Worm (Caenorhabditis elegans) whole organism, mixed stage, embryonic: ENCODE measurements around the gene gtap-1.

Experiments used
- M03D4.4 ChIP-seq: sonication (generic microtip); optimal IDR thresholded peaks from 2 replicates; lab custom pipeline; 2017; ENCODE audit warnings: mild to moderate bottlenecking, missing genetic modification characterization, missing compliant biosample characterization
- blmp-1 ChIP-seq: fragments of 150-350 bp; optimal IDR thresholded peaks from 2 replicates; lab custom pipeline; 2014; ENCODE audit warnings: missing biosample characterization, missing genetic modification characterization
- ceh-39 ChIP-seq: fragments of 150-350 bp; optimal IDR thresholded peaks from 2 replicates; lab custom pipeline; 2014; ENCODE audit warnings: missing biosample characterization, missing genetic modification characterization
- ceh-43 ChIP-seq: fragments of 200-800 bp; sonication (Bioruptor generic); optimal IDR thresholded peaks from 2 replicates; lab custom pipeline; 2018; ENCODE audit warnings: mild to moderate bottlenecking, missing genetic modification characterization, moderate library complexity, missing compliant biosample characterization
- ceh-83 ChIP-seq: fragments of 200-800 bp; sonication (Bioruptor generic); optimal IDR thresholded peaks from 2 replicates; lab custom pipeline; 2018; ENCODE audit warnings: mild to moderate bottlenecking, missing genetic modification characterization, missing compliant biosample characterization
- ces-1 ChIP-seq: fragments of 150-350 bp; optimal IDR thresholded peaks from 2 replicates; lab custom pipeline; 2014; ENCODE audit warnings: missing biosample characterization, missing genetic modification reagents, missing genetic modification characterization
- cnd-1 ChIP-seq: fragments of 200-800 bp; sonication (Bioruptor generic); optimal IDR thresholded peaks from 2 replicates; lab custom pipeline; 2018; ENCODE audit warnings: mild to moderate bottlenecking, missing genetic modification characterization, missing compliant biosample characterization
- drap-1 ChIP-seq: fragments of 200-800 bp; sonication (Bioruptor generic); optimal IDR thresholded peaks from 3 replicates; lab custom pipeline; 2018; ENCODE audit warnings: mild to moderate bottlenecking, missing genetic modification characterization, missing compliant biosample characterization
- elt-3 ChIP-seq: fragments of 150-350 bp; optimal IDR thresholded peaks from 2 replicates; lab custom pipeline; 2014; ENCODE audit warnings: missing biosample characterization, missing genetic modification characterization
- flh-1 ChIP-seq: fragments of 200-800 bp; sonication (Bioruptor generic); optimal IDR thresholded peaks from 2 replicates; lab custom pipeline; 2018; ENCODE audit warnings: mild to moderate bottlenecking, missing genetic modification characterization, moderate library complexity, missing compliant biosample characterization
- ham-2 ChIP-seq: fragments of 200-800 bp; sonication (Bioruptor generic); optimal IDR thresholded peaks from 2 replicates; lab custom pipeline; 2018; ENCODE audit warnings: mild to moderate bottlenecking, missing genetic modification characterization, missing compliant biosample characterization
- hlh-1 ChIP-seq: fragments of 150-350 bp; optimal IDR thresholded peaks from 2 replicates; lab custom pipeline; 2014; ENCODE audit warnings: missing biosample characterization, missing genetic modification reagents, missing genetic modification characterization
- lin-13 ChIP-seq: fragments of 150-350 bp; optimal IDR thresholded peaks from 2 replicates; lab custom pipeline; 2014; ENCODE audit warnings: missing biosample characterization, missing genetic modification characterization
- lin-32 ChIP-seq: fragments of 200-800 bp; sonication (Bioruptor generic); optimal IDR thresholded peaks from 2 replicates; lab custom pipeline; 2018; ENCODE audit warnings: mild to moderate bottlenecking, missing genetic modification characterization, missing compliant biosample characterization
- lsy-2 ChIP-seq: fragments of 150-350 bp; optimal IDR thresholded peaks from 2 replicates; lab custom pipeline; 2014; ENCODE audit warnings: missing biosample characterization, missing genetic modification characterization
- mab-5 ChIP-seq: fragments of 150-350 bp; optimal IDR thresholded peaks from 2 replicates; lab custom pipeline; 2014; ENCODE audit warnings: missing biosample characterization, missing genetic modification characterization
- mep-1 ChIP-seq: fragments of 150-350 bp; optimal IDR thresholded peaks from 2 replicates; lab custom pipeline; 2017; ENCODE audit warnings: missing biosample characterization, missing genetic modification reagents, missing genetic modification characterization, inconsistent platforms
- mls-2 ChIP-seq: sonication (generic microtip); optimal IDR thresholded peaks from 2 replicates; lab custom pipeline; 2016; ENCODE audit warnings: mild to moderate bottlenecking, missing genetic modification characterization, moderate library complexity, missing compliant biosample characterization
- nhr-237 ChIP-seq: fragments of 150-350 bp; optimal IDR thresholded peaks from 2 replicates; lab custom pipeline; 2014; ENCODE audit warnings: missing biosample characterization, missing genetic modification characterization
- pha-4 ChIP-seq: fragments of 150-350 bp; optimal IDR thresholded peaks from 2 replicates; lab custom pipeline; 2018; ENCODE audit warnings: missing biosample characterization, missing genetic modification reagents, missing genetic modification characterization
- sem-2 ChIP-seq: fragments of 200-800 bp; sonication (Bioruptor generic); optimal IDR thresholded peaks from 2 replicates; lab custom pipeline; 2018; ENCODE audit warnings: mild to moderate bottlenecking, missing genetic modification characterization, missing compliant biosample characterization
- snpc-4 ChIP-seq: fragments of 150-350 bp; optimal IDR thresholded peaks from 2 replicates; lab custom pipeline; 2014; ENCODE audit warnings: missing biosample characterization, missing genetic modification characterization
- tbx-8 ChIP-seq: fragments of 200-800 bp; sonication (Bioruptor generic); optimal IDR thresholded peaks from 2 replicates; lab custom pipeline; 2018; ENCODE audit warnings: mild to moderate bottlenecking, missing genetic modification characterization, moderate library complexity, missing compliant biosample characterization
- unc-120 ChIP-seq: sonication (generic microtip); optimal IDR thresholded peaks from 2 replicates; lab custom pipeline; 2017; ENCODE audit warnings: missing genetic modification characterization, missing compliant biosample characterization; ENCODE audit not compliant: poor library complexity, severe bottlenecking
- unc-39 ChIP-seq: fragments of 150-350 bp; optimal IDR thresholded peaks from 2 replicates; lab custom pipeline; 2014; ENCODE audit warnings: missing biosample characterization, missing genetic modification characterization
- unc-62 ChIP-seq: fragments of 150-350 bp; optimal IDR thresholded peaks from 2 replicates; lab custom pipeline; 2014; ENCODE audit warnings: missing biosample characterization, missing genetic modification reagents, missing genetic modification characterization
- zip-8 ChIP-seq: fragments of 150-350 bp; optimal IDR thresholded peaks from 2 replicates; lab custom pipeline; 2014; ENCODE audit warnings: missing biosample characterization, missing genetic modification characterization
- ztf-11 ChIP-seq: fragments of 150-350 bp; optimal IDR thresholded peaks from 2 replicates; lab custom pipeline; 2014; ENCODE audit warnings: missing biosample characterization, missing genetic modification characterization

The gtap-1 gene

ce11 chrII:5828486-5828885 lies 4.5 kb downstream of the gtap-1 start, which contains the start of gene ZK1248.11:
Gene ZK1248.11, minus strand, starts transcription at chrII:5828586.
- TF ChIP-seq cnd-1 (no peak), zip-8 (tag; lab: Kevin White, UChicago) (no peak), ceh-83 (GFP tag; lab: Kevin White, UChicago) (no peak), unc-62 (no peak), ztf-11 (tag; lab: Kevin White, UChicago) (no peak), pha-4 (tag; lab: Kevin White, UChicago) (no peak), unc-39 (tag; lab: Kevin White, UChicago) (no peak), mls-2 (tag; lab: Kevin White, UChicago) (no peak), sem-2 (GFP tag; lab: Kevin White, UChicago) (no peak)

DNA sequence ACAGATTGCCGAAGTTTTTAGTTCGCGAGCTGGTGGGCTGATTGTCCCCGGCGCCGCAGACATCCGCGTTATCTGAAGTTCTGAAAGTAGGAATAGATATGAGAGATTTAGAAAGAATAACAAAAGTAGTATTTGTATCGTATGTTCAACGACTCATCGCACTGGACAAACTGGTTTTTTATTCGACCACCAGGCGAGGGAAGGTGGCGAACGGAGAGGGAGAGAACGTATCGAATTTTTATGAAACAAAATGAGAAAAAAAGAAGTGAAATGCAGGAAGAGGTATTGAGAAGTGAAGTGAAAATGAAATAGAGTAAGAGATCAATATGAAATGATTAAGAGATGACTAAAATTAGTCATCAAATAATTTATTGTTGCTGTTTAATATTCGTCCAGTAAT lies 5.7 kb downstream of the gtap-1 start, which contains the start of gene tbc-2:
TSS of gene tbc-2 (minus strand) at position 80 of the 400 bp plus-strand sequence.
- TF ChIP-seq mls-2 (tag; lab: Kevin White, UChicago) (no peak), unc-120 (no peak), flh-1 (GFP tag; lab: Kevin White, UChicago) (no peak), sem-2 (GFP tag; lab: Kevin White, UChicago) (no peak), ztf-11 (tag; lab: Kevin White, UChicago) (no peak), mep-1 (tag; lab: Kevin White, UChicago) (no peak), ceh-39 (tag; lab: Kevin White, UChicago) (no peak), pha-4 (tag; lab: Kevin White, UChicago) (no peak), lin-13 (tag; lab: Kevin White, UChicago) (no peak), ham-2 (GFP tag; lab: Kevin White, UChicago) (no peak), ceh-43 (no peak), unc-39 (tag; lab: Kevin White, UChicago) (no peak), nhr-237 (no peak)

- TF ChIP-seq ces-1 (GFP tag; lab: Kevin White, UChicago): peak; percentile 8
- no peak for TF ChIP-seq cnd-1
- peak; percentile 5 for TF ChIP-seq unc-62
These were observed 12.7 kb downstream of the gtap-1 start, which contains the start of gene ehs-1 for ce11 chrII:5820282-5820762. Gene ehs-1, plus strand, starts transcription at chrII:5820712.

ce11 chrII:5819655-5820054 lies 13.4 kb downstream of the gtap-1 start:
- no peak for TF ChIP-seq flh-1 (GFP tag; lab: Kevin White, UChicago)
- no peak for TF ChIP-seq lin-13 (tag; lab: Kevin White, UChicago)
- no peak for TF ChIP-seq hlh-1 (tag; lab: Kevin White, UChicago)
- TF ChIP-seq blmp-1 (tag; lab: Kevin White, UChicago): no peak
- TF ChIP-seq nhr-237: no peak
- no peak for TF ChIP-seq pha-4 (tag; lab: Kevin White, UChicago)
- TF ChIP-seq unc-120: no peak
- no peak for TF ChIP-seq ztf-11 (tag; lab: Kevin White, UChicago)
- no peak for TF ChIP-seq sem-2 (GFP tag; lab: Kevin White, UChicago)
- TF ChIP-seq unc-39 (tag; lab: Kevin White, UChicago): no peak
- TF ChIP-seq ceh-43: no peak
- TF ChIP-seq unc-62: no peak
- TF ChIP-seq mab-5 (tag; lab: Kevin White, UChicago): no peak
- TF ChIP-seq tbx-8 (GFP tag; lab: Kevin White, UChicago): no peak
- TF ChIP-seq, all 35 proteins: peak for 0

DNA sequence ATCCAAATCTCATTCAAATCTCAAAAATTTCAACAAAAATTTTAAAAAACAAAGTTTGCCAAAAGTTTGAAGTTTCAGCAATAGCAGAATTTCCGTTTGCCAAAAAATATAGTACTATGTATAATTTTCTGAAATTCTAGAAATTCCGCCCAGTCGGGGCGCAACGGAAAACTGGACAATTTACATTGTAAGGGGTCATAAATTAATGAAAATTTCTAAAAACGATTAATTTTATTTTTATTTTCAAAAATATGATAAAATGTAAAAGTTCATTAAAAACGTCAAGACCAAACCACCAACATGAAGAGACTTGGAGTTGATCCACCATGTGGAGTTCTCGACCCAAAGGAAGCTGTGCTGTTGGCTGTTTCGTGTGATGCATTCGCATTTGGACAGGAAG lies 14.7 kb downstream of the gtap-1 start, which contains the start of gene ZK1248.4:
TSS of gene ZK1248.4 (plus strand) at position 301 of the 400 bp plus-strand sequence.
- TF ChIP-seq snpc-4 (tag; lab: Kevin White, UChicago) (no peak), ceh-39 (tag; lab: Kevin White, UChicago) (no peak), lin-13 (tag; lab: Kevin White, UChicago) (no peak), lsy-2 (tag; lab: Kevin White, UChicago) (no peak), lin-32 (no peak), mep-1 (tag; lab: Kevin White, UChicago) (no peak), ceh-83 (GFP tag; lab: Kevin White, UChicago) (no peak), mls-2 (tag; lab: Kevin White, UChicago) (no peak), M03D4.4 (tag; lab: Kevin White, UChicago) (no peak), drap-1 (no peak), ham-2 (GFP tag; lab: Kevin White, UChicago) (no peak), nhr-237 (no peak), hlh-1 (tag; lab: Kevin White, UChicago) (no peak), elt-3 (tag; lab: Kevin White, UChicago) (no peak), mab-5 (tag; lab: Kevin White, UChicago) (no peak), unc-39 (tag; lab: Kevin White, UChicago) (no peak), cnd-1 (no peak)
